Worm (Caenorhabditis elegans) whole organism, L2 larva: ENCODE data around the gene nta-1.

Experiments
- ZK546.5 ChIP-seq: sonication (generic microtip); optimal IDR thresholded peaks from 2 replicates; lab custom pipeline; 2017; ENCODE audit warnings: missing biosample characterization, missing genetic modification characterization
- ceh-82 ChIP-seq: fragments of 150-350 bp; optimal IDR thresholded peaks from 2 replicates; lab custom pipeline; 2014; ENCODE audit warnings: missing biosample characterization, missing genetic modification characterization
- fos-1 ChIP-seq: fragments of 150-350 bp; optimal IDR thresholded peaks from 2 replicates; lab custom pipeline; 2014; ENCODE audit warnings: missing biosample characterization, missing genetic modification characterization
- gmeb-1 ChIP-seq: fragments of 150-350 bp; optimal IDR thresholded peaks from 2 replicates; lab custom pipeline; 2014; ENCODE audit warnings: missing biosample characterization, missing genetic modification characterization
- nhr-11 ChIP-seq: fragments of 150-350 bp; optimal IDR thresholded peaks from 2 replicates; lab custom pipeline; 2014; ENCODE audit warnings: missing biosample characterization, missing genetic modification characterization
- nhr-237 ChIP-seq: fragments of 150-350 bp; optimal IDR thresholded peaks from 2 replicates; lab custom pipeline; 2014; ENCODE audit warnings: missing biosample characterization, missing genetic modification characterization
- peb-1 ChIP-seq: fragments of 150-350 bp; optimal IDR thresholded peaks from 2 replicates; lab custom pipeline; 2014; ENCODE audit warnings: missing biosample characterization, missing genetic modification characterization
- unc-55 ChIP-seq: fragments of 150-350 bp; sonication (generic microtip); optimal IDR thresholded peaks from 3 replicates; lab custom pipeline; 2014; ENCODE audit warnings: missing biosample characterization, missing genetic modification reagents, missing genetic modification characterization
- ztf-11 ChIP-seq: sonication (generic microtip); optimal IDR thresholded peaks from 2 replicates; lab custom pipeline; 2017; ENCODE audit warnings: missing biosample characterization, missing genetic modification characterization

- TF ChIP-seq fos-1 (tag; lab: Kevin White, UChicago) (no peak), unc-55 (GFP tag; lab: Kevin White, UChicago) (no peak), ceh-82 (tag; lab: Kevin White, UChicago) (no peak), gmeb-1 (tag; lab: Kevin White, UChicago) (no peak), peb-1 (tag; lab: Kevin White, UChicago) (no peak), ZK546.5 (tag; lab: Kevin White, UChicago) (no peak), nhr-237 (tag; lab: Kevin White, UChicago) (no peak), nhr-11 (no peak), ztf-11 (tag; lab: Kevin White, UChicago) (no peak)
These were observed 13.9 kb upstream of the nta-1 start, which contains the start of gene srx-111 for ce11 chrII:3757499-3757898.
